Worm (Caenorhabditis elegans) whole organism, L4 larva: ENCODE measurements around the gene R09D1.14.

Source experiments
- R02D3.7 ChIP-seq: fragments of 150-350 bp; sonication (generic microtip); optimal IDR thresholded peaks from 3 replicates; lab custom pipeline; 2014; ENCODE audit warnings: missing biosample characterization, missing genetic modification characterization
- Y105C5A.15 ChIP-seq: fragments of 200-800 bp; sonication (Bioruptor generic); IDR thresholded peaks from 2 replicates; pipeline ENCODE4 v1.3.6; 2022; ENCODE audit warnings: missing genetic modification characterization, missing compliant biosample characterization
- aly-2 ChIP-seq: sonication (generic microtip); optimal IDR thresholded peaks from 2 replicates; lab custom pipeline; 2018; ENCODE audit warnings: missing biosample characterization, missing genetic modification characterization
- daf-8 ChIP-seq: fragments of 200-800 bp; sonication (Bioruptor generic); IDR thresholded peaks from 2 replicates; pipeline ENCODE4 v1.3.6; 2022; ENCODE audit warnings: missing genetic modification characterization, missing compliant biosample characterization
- fos-1 ChIP-seq: fragments of 150-350 bp; optimal IDR thresholded peaks from 2 replicates; lab custom pipeline; 2014; ENCODE audit warnings: missing biosample characterization, missing genetic modification characterization
- jun-1 ChIP-seq: fragments of 150-350 bp; optimal IDR thresholded peaks from 2 replicates; lab custom pipeline; 2014; ENCODE audit warnings: missing biosample characterization, missing genetic modification reagents, missing genetic modification characterization
- lir-3 ChIP-seq: sonication (generic microtip); optimal IDR thresholded peaks from 2 replicates; lab custom pipeline; 2016; ENCODE audit warnings: mild to moderate bottlenecking, missing genetic modification characterization, missing compliant biosample characterization
- nhr-237 ChIP-seq: sonication (generic microtip); optimal IDR thresholded peaks from 2 replicates; lab custom pipeline; 2017; ENCODE audit warnings: missing biosample characterization, missing genetic modification characterization
- nhr-76 ChIP-seq: fragments of 150-350 bp; optimal IDR thresholded peaks from 2 replicates; lab custom pipeline; 2014; ENCODE audit warnings: missing biosample characterization, missing genetic modification characterization
- pha-4 ChIP-seq, 2 experiments: fragments of 150-350 bp in 1 of 2; fragments of 200-800 bp in 1 of 2; sonication (Bioruptor generic) in 1 of 2; IDR thresholded peaks in 1 of 2; optimal IDR thresholded peaks in 1 of 2; 2 replicates each; pipeline versions ENCODE4 v1.3.6 to Lab custom; 2014 to 2022; ENCODE audit warnings: missing genetic modification characterization in 2 of 2, missing genetic modification reagents in 2 of 2, missing biosample characterization in 1 of 2, missing compliant biosample characterization in 1 of 2
- sdz-12 ChIP-seq: fragments of 200-800 bp; sonication (Bioruptor generic); optimal IDR thresholded peaks from 2 replicates; lab custom pipeline; 2018; ENCODE audit warnings: mild to moderate bottlenecking, missing genetic modification characterization, missing compliant biosample characterization

ce11 chrII:9470027-9470426 lies 10.7 kb upstream of the R09D1.14 start, which contains the start of gene T19H5.6:
- no peak for TF ChIP-seq R02D3.7 (tag; lab: Kevin White, UChicago)
- TF ChIP-seq nhr-76 = no peak
- TF ChIP-seq jun-1 (tag; lab: Kevin White, UChicago) = no peak
- TF ChIP-seq daf-8 = no peak
- no peak for TF ChIP-seq aly-2 (tag; lab: Kevin White, UChicago)
- no peak for TF ChIP-seq Y105C5A.15
- no peak for TF ChIP-seq pha-4 (GFP tag; IDR thresholded peaks at IDR 0.05; lab: Robert Waterston, UW)
- no peak for TF ChIP-seq pha-4 (tag; optimal IDR thresholded peaks at IDR 0.05; lab: Kevin White, UChicago)
- TF ChIP-seq nhr-237 = no peak
- TF ChIP-seq lir-3 (tag; lab: Kevin White, UChicago) = no peak
- no peak for TF ChIP-seq fos-1 (tag; lab: Kevin White, UChicago)
- no peak for TF ChIP-seq sdz-12 (GFP tag; lab: Kevin White, UChicago)
